Fruit fly (Drosophila melanogaster): ENCODE measurements around the gene Gyc89Db.

The Gyc89Db gene

DNA sequence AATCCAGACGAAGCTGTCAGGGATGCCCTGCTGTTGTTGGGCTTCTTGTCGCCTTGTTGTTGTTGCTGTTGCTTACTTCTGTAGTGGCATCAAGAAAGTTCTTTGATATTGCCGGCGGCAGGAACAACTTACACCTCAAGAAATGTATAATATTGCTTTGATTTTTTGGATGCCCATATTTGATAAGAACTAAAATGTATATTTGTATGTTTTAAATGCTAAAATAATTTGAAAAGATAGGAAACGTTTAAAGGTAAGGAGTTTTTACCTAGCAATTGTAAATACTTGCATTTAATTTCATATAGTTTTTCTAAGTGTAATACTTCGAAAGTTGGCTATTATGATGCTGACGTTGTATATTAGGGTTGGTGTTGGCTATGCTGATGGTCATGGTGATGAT, 33.2 kb downstream of the Gyc89Db start (continued):
- TF ChIP-seq org-1 (GFP tag; optimal IDR thresholded peaks at IDR 0.05) (no peak), MESR4 (GFP tag; optimal IDR thresholded peaks at IDR 0.05) (no peak), CG31224 (GFP tag; IDR thresholded peaks at IDR 0.05) (no peak), unpg (GFP tag; optimal IDR thresholded peaks at IDR 0.05) (peak; percentile 63), CG1603 (tag; optimal IDR thresholded peaks at IDR 0.05) (no peak), Abd-B (GFP tag; optimal IDR thresholded peaks at IDR 0.05) (peak; percentile 40), exex (tag; optimal IDR thresholded peaks at IDR 0.05) (no peak), CG10274 (GFP tag; optimal IDR thresholded peaks at IDR 0.05) (no peak), Oli (tag; optimal IDR thresholded peaks at IDR 0.05) (peak; percentile 37), HLHmδ (GFP tag; optimal IDR thresholded peaks at IDR 0.05) (no peak), CG15073 (GFP tag; optimal IDR thresholded peaks at IDR 0.05) (no peak), Antp (GFP tag; optimal IDR thresholded peaks at IDR 0.05) (no peak), CG3847 (GFP tag; IDR thresholded peaks at IDR 0.05) (no peak), lilli (GFP tag; optimal IDR thresholded peaks at IDR 0.05) (no peak)

- TF ChIP-seq sens (GFP tag) (peak; percentile 17), br (optimal IDR thresholded peaks at IDR 0.05) (no peak), run (tag; optimal IDR thresholded peaks at IDR 0.05) (peak; percentile 9), CG16863 (GFP tag; optimal IDR thresholded peaks at IDR 0.05) (no peak), CG13775 (GFP tag; optimal IDR thresholded peaks at IDR 0.05) (no peak), Dref (GFP tag; IDR thresholded peaks at IDR 0.05) (no peak), CG11247 (GFP tag; IDR thresholded peaks at IDR 0.05) (0 out of 2 replicates have a peak, but pooled peaks have one; percentile 13), Med (GFP tag) (peak; percentile 51), Ets65A (GFP tag) (no peak), CG7745 (tag; optimal IDR thresholded peaks at IDR 0.05) (peak; percentile 45), cad (GFP tag; optimal IDR thresholded peaks at IDR 0.05) (no peak), trh (GFP tag; optimal IDR thresholded peaks at IDR 0.05) (no peak), sd (tag; optimal IDR thresholded peaks at IDR 0.05) (peak; percentile 88), Bdp1 (GFP tag; optimal IDR thresholded peaks at IDR 0.05) (no peak), Lim3 (GFP tag; IDR thresholded peaks at IDR 0.05) (no peak), tio (GFP tag; optimal IDR thresholded peaks at IDR 0.05) (no peak), hth (optimal IDR thresholded peaks at IDR 0.05) (no peak), chm (GFP tag; IDR thresholded peaks at IDR 0.05) (peak; percentile 29; the same call in 1 of the 2 replicates), Hand (GFP tag; optimal IDR thresholded peaks at IDR 0.05) (no peak), zen (tag; optimal IDR thresholded peaks at IDR 0.05) (peak; percentile 60), abd-A (tag; optimal IDR thresholded peaks at IDR 0.05) (peak; percentile 70), Ets97D (GFP tag; optimal IDR thresholded peaks at IDR 0.05) (no peak), MTF-1 (GFP tag; optimal IDR thresholded peaks at IDR 0.05; ENCODE audit: borderline replicate concordance) (no peak), CG12299 (tag; optimal IDR thresholded peaks at IDR 0.05) (no peak), CG18599 (GFP tag; optimal IDR thresholded peaks at IDR 0.05) (no peak), Hey (tag; optimal IDR thresholded peaks at IDR 0.05) (peak; percentile 51), CG1024 (GFP tag; IDR thresholded peaks at IDR 0.05) (no peak), cg (GFP tag; optimal IDR thresholded peaks at IDR 0.05) (peak; percentile 39), sr (GFP tag; IDR thresholded peaks at IDR 0.05) (peak; percentile 85)
These were observed 41.3 kb downstream of the Gyc89Db start for dm6 chr3R:16518150-16518662.

All from whole organism, embryonic.